Fruit fly (Drosophila melanogaster) whole organism, embryonic: ENCODE results near the gene CG33181.

ENCODE experiments used
- Antp ChIP-seq: fragments of 200-800 bp; sonication (Bioruptor generic); optimal IDR thresholded peaks from 3 replicates; lab custom pipeline; 2016; ENCODE audit warnings: missing biosample characterization, missing genetic modification characterization
- B-H1 ChIP-seq: fragments of 200-800 bp; sonication (Bioruptor generic); IDR thresholded peaks from 3 replicates; pipeline ENCODE4 v1.3.6; 2022; ENCODE audit warnings: missing biosample characterization, missing genetic modification characterization
- CG13624 ChIP-seq: fragments of 200-800 bp; sonication (Bioruptor generic); optimal IDR thresholded peaks from 2 replicates; lab custom pipeline; 2016; ENCODE audit warnings: missing biosample characterization, missing genetic modification characterization
- CG14710 ChIP-seq: fragments of 200-800 bp; sonication (Bioruptor generic); optimal IDR thresholded peaks from 3 replicates; lab custom pipeline; 2019; ENCODE audit warnings: missing biosample characterization, mild to moderate bottlenecking, missing genetic modification characterization, moderate library complexity
- CG1603 ChIP-seq: fragments of 200-800 bp; sonication (Bioruptor generic); optimal IDR thresholded peaks from 2 replicates; lab custom pipeline; 2019; ENCODE audit warnings: missing biosample characterization, mild to moderate bottlenecking, missing genetic modification characterization, moderate library complexity
- CG16779 ChIP-seq: fragments of 200-800 bp; sonication (Bioruptor generic); IDR thresholded peaks from 2 replicates; pipeline ENCODE4 v1.3.6; 2022; ENCODE audit warnings: missing biosample characterization, missing genetic modification characterization
- CG3065 ChIP-seq: fragments of 200-800 bp; sonication (Bioruptor generic); optimal IDR thresholded peaks from 2 replicates; lab custom pipeline; 2016; ENCODE audit warnings: missing biosample characterization, missing genetic modification characterization
- CG32772 ChIP-seq: fragments of 200-800 bp; sonication (Bioruptor generic); IDR thresholded peaks from 2 replicates; pipeline ENCODE4 v1.3.6; 2022; ENCODE audit warnings: missing biosample characterization, missing genetic modification characterization
- CG5953 ChIP-seq: fragments of 200-800 bp; sonication (Bioruptor generic); IDR thresholded peaks from 2 replicates; pipeline ENCODE4 v1.3.6; 2022; ENCODE audit warnings: missing biosample characterization, missing genetic modification characterization
- CG6683 ChIP-seq: fragments of 200-800 bp; sonication (Bioruptor generic); optimal IDR thresholded peaks from 2 replicates; lab custom pipeline; 2017; ENCODE audit warnings: missing biosample characterization, mild to moderate bottlenecking, missing genetic modification characterization, missing genetic modification reagents
- CG7839 ChIP-seq: fragments of 200-800 bp; sonication (Bioruptor generic); optimal IDR thresholded peaks from 3 replicates; lab custom pipeline; 2018; ENCODE audit warnings: missing biosample characterization, mild to moderate bottlenecking, missing genetic modification characterization, moderate library complexity
- CG7963 ChIP-seq: fragments of 200-800 bp; sonication (Bioruptor generic); IDR thresholded peaks from 3 replicates; pipeline ENCODE4 v1.3.6; 2022; ENCODE audit warnings: missing biosample characterization, missing genetic modification characterization; ENCODE audit not compliant: partially characterized antibody
- CG8765 ChIP-seq: fragments of 200-800 bp; sonication (Bioruptor generic); IDR thresholded peaks from 2 replicates; pipeline ENCODE4 v1.3.6; 2022; ENCODE audit warnings: missing biosample characterization, missing genetic modification characterization
- CG9797 ChIP-seq: fragments of 200-800 bp; sonication (Bioruptor generic); optimal IDR thresholded peaks from 3 replicates; lab custom pipeline; 2018; ENCODE audit warnings: missing biosample characterization, mild to moderate bottlenecking, missing genetic modification characterization
- CkIIα-i1 ChIP-seq: fragments of 200-800 bp; sonication (Bioruptor generic); IDR thresholded peaks from 2 replicates; pipeline ENCODE4 v1.3.6; 2022; ENCODE audit warnings: missing biosample characterization, missing genetic modification characterization
- Dbx ChIP-seq: fragments of 200-800 bp; sonication (Bioruptor generic); IDR thresholded peaks from 3 replicates; pipeline ENCODE4 v1.3.6; 2022; ENCODE audit warnings: missing biosample characterization, missing genetic modification characterization
- Doc2 ChIP-seq: fragments of 200-800 bp; sonication (Bioruptor generic); IDR thresholded peaks from 2 replicates; pipeline ENCODE4 v1.3.6; 2022; ENCODE audit warnings: missing biosample characterization, missing genetic modification characterization
- Fer2 ChIP-seq: fragments of 200-800 bp; sonication (Bioruptor generic); optimal IDR thresholded peaks from 2 replicates; lab custom pipeline; 2018; ENCODE audit warnings: missing biosample characterization, mild to moderate bottlenecking, missing genetic modification characterization, moderate library complexity
- Hmx ChIP-seq: fragments of 200-800 bp; sonication (Bioruptor generic); optimal IDR thresholded peaks from 2 replicates; lab custom pipeline; 2016; ENCODE audit warnings: missing biosample characterization, missing genetic modification characterization
- Mrtf ChIP-seq: fragments of 200-800 bp; sonication (Bioruptor generic); IDR thresholded peaks from 3 replicates; pipeline ENCODE4 v1.3.6; 2022; ENCODE audit warnings: missing biosample characterization, missing genetic modification characterization
- NFAT ChIP-seq: fragments of 200-800 bp; sonication (Bioruptor generic); IDR thresholded peaks from 2 replicates; pipeline ENCODE4 v1.3.6; 2022; ENCODE audit warnings: missing biosample characterization, missing genetic modification characterization
- Stat92E ChIP-seq, 3 experiments: fragments of >200 bp in 2 of 3; fragments of 200-800 bp in 1 of 3; sonication (Bioruptor generic) in 1 of 3; optimal IDR thresholded peaks; 2 replicates each; lab custom pipeline; 2017 to 2019; ENCODE audit warnings: missing biosample characterization in 3 of 3, missing genetic modification characterization in 3 of 3, mild to moderate bottlenecking in 1 of 3, moderate library complexity in 1 of 3
- YL-1 ChIP-seq: fragments of 200-800 bp; sonication (Bioruptor generic); optimal IDR thresholded peaks from 3 replicates; lab custom pipeline; 2017; ENCODE audit warnings: missing biosample characterization, mild to moderate bottlenecking, missing genetic modification characterization
- ash1 ChIP-seq: fragments of 200-800 bp; sonication (Bioruptor generic); optimal IDR thresholded peaks from 2 replicates; lab custom pipeline; 2018; ENCODE audit warnings: missing biosample characterization, mild to moderate bottlenecking, missing genetic modification characterization
- bab2 ChIP-seq: fragments of 200-800 bp; sonication (Bioruptor generic); optimal IDR thresholded peaks from 2 replicates; lab custom pipeline; 2016; ENCODE audit warnings: missing biosample characterization, missing genetic modification characterization
- cato ChIP-seq: fragments of 200-800 bp; sonication (Bioruptor generic); optimal IDR thresholded peaks from 2 replicates; lab custom pipeline; 2016; ENCODE audit warnings: missing biosample characterization, missing genetic modification characterization, borderline replicate concordance
- chinmo ChIP-seq: fragments of 200-800 bp; sonication (Bioruptor generic); IDR thresholded peaks from 4 replicates; pipeline ENCODE4 v1.3.6; 2022; ENCODE audit warnings: missing biosample characterization, missing genetic modification characterization; ENCODE audit not compliant: partially characterized antibody
- grn ChIP-seq: fragments of 200-800 bp; sonication (Bioruptor generic); optimal IDR thresholded peaks from 3 replicates; lab custom pipeline; 2017; ENCODE audit warnings: missing biosample characterization, missing genetic modification characterization
- inv ChIP-seq: fragments of 200-800 bp; sonication (Bioruptor generic); IDR thresholded peaks from 2 replicates; pipeline ENCODE4 v1.3.6; 2022; ENCODE audit warnings: missing biosample characterization, missing genetic modification characterization; ENCODE audit not compliant: partially characterized antibody
- kay ChIP-seq: fragments of 200-800 bp; sonication (Bioruptor generic); optimal IDR thresholded peaks from 2 replicates; lab custom pipeline; 2016; ENCODE audit warnings: missing biosample characterization, missing genetic modification characterization
- lbe ChIP-seq: fragments of 200-800 bp; sonication (Bioruptor generic); optimal IDR thresholded peaks from 2 replicates; lab custom pipeline; 2016; ENCODE audit warnings: missing biosample characterization, mild to moderate bottlenecking, missing genetic modification characterization
- lola ChIP-seq, 3 experiments: fragments of >200 bp in 2 of 3; fragments of 200-800 bp in 1 of 3; sonication (Bioruptor generic) in 1 of 3; optimal IDR thresholded peaks; 2 replicates each; lab custom pipeline; 2017 to 2019; ENCODE audit warnings: missing biosample characterization in 3 of 3, missing genetic modification characterization in 3 of 3, mild to moderate bottlenecking in 1 of 3, moderate library complexity in 1 of 3
- nau ChIP-seq: fragments of 200-800 bp; sonication (Bioruptor generic); optimal IDR thresholded peaks from 3 replicates; lab custom pipeline; 2017; ENCODE audit warnings: missing biosample characterization, mild to moderate bottlenecking, missing genetic modification characterization, missing genetic modification reagents
- pan ChIP-seq, 4 experiments: fragments of >200 bp in 3 of 4; fragments of 200-800 bp in 1 of 4; sonication (Bioruptor generic) in 1 of 4; optimal IDR thresholded peaks in 3 of 4; IDR thresholded peaks in 1 of 4; 2 replicates each; pipeline versions ENCODE4 v1.3.6 to Lab custom; 2017 to 2022; ENCODE audit warnings: missing biosample characterization in 2 of 4, missing genetic modification characterization in 2 of 4, mixed read lengths in 1 of 4
- phol ChIP-seq: fragments of 200-800 bp; sonication (Bioruptor generic); optimal IDR thresholded peaks from 3 replicates; lab custom pipeline; 2018; ENCODE audit warnings: missing biosample characterization, mild to moderate bottlenecking, missing genetic modification characterization, moderate library complexity
- ro ChIP-seq: fragments of 200-800 bp; sonication (Bioruptor generic); IDR thresholded peaks from 2 replicates; pipeline ENCODE4 v1.3.6; 2022; ENCODE audit warnings: missing biosample characterization, missing genetic modification characterization
- sens-2 ChIP-seq: fragments of 200-800 bp; sonication (Bioruptor generic); IDR thresholded peaks from 2 replicates; pipeline ENCODE4 v1.3.6; 2022; ENCODE audit warnings: missing biosample characterization, missing genetic modification characterization
- sim ChIP-seq: fragments of 200-800 bp; sonication (Bioruptor generic); IDR thresholded peaks from 2 replicates; pipeline ENCODE4 v1.3.6; 2022; ENCODE audit warnings: missing biosample characterization, missing genetic modification characterization
- slbo ChIP-seq: fragments of 200-800 bp; sonication (Bioruptor generic); IDR thresholded peaks from 2 replicates; pipeline ENCODE4 v1.3.6; 2022; ENCODE audit warnings: missing biosample characterization, missing genetic modification characterization
- sqz ChIP-seq: fragments of 200-800 bp; sonication (Bioruptor generic); optimal IDR thresholded peaks from 3 replicates; lab custom pipeline; 2018; ENCODE audit warnings: missing biosample characterization, mild to moderate bottlenecking, missing genetic modification characterization
- stwl ChIP-seq: fragments of 200-800 bp; sonication (Bioruptor generic); optimal IDR thresholded peaks from 3 replicates; lab custom pipeline; 2018; ENCODE audit warnings: missing biosample characterization, mild to moderate bottlenecking, missing genetic modification characterization, moderate library complexity
- tap ChIP-seq: fragments of 200-800 bp; optimal IDR thresholded peaks from 3 replicates; lab custom pipeline; 2019; ENCODE audit warnings: missing biosample characterization, mild to moderate bottlenecking, missing genetic modification characterization, moderate library complexity
- tna ChIP-seq: fragments of 200-800 bp; sonication (Bioruptor generic); IDR thresholded peaks from 2 replicates; pipeline ENCODE4 v1.3.6; 2022; ENCODE audit warnings: missing biosample characterization, missing genetic modification characterization; ENCODE audit not compliant: partially characterized antibody
- wdn ChIP-seq: fragments of 200-800 bp; sonication (Bioruptor generic); IDR thresholded peaks from 2 replicates; pipeline ENCODE4 v1.3.6; 2022; ENCODE audit warnings: missing biosample characterization, missing genetic modification characterization
- wek ChIP-seq: fragments of 200-800 bp; sonication (Bioruptor generic); optimal IDR thresholded peaks from 3 replicates; lab custom pipeline; 2018; ENCODE audit warnings: missing biosample characterization, mild to moderate bottlenecking, missing genetic modification characterization, moderate library complexity
- zf30C ChIP-seq: fragments of 200-800 bp; sonication (Bioruptor generic); optimal IDR thresholded peaks from 3 replicates; lab custom pipeline; 2018; ENCODE audit warnings: missing biosample characterization, mild to moderate bottlenecking, missing genetic modification characterization

Gene CG33181

DNA sequence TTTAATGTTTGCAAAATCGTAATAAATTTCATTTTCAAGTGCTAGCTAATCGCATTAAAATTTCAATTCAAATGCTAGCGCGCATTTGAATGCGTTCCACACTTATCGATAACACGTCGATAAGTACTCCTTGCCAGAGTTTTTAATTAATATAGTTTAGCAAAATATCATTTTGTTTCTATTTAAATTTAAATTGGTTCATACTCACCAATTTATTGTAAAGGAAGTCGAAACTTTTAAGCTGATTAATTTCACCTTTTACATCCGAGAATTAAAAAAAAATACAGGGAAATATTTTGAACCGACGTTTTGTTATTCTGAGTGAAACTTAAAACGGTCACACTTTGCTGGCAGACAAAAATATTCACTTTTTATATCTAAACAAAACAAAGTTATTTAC lies 28.0 kb upstream of the CG33181 start, which contains the start of gene Es2 (continued):
- TF ChIP-seq sqz = peak; percentile 39

- TF ChIP-seq Mrtf (peak; percentile 89), CG1603 (tag; lab: Kevin White, UChicago) (peak; percentile 63), Stat92E (GFP tag; optimal IDR thresholded peaks at IDR 0.05; lab: Kevin White, UChicago) (no peak), kay (GFP tag; lab: Kevin White, UChicago) (peak; percentile 66), tna (GFP tag; lab: Robert Waterston, UW) (no peak), CG3065 (GFP tag; lab: Kevin White, UChicago) (peak; percentile 13), YL-1 (GFP tag; lab: Kevin White, UChicago) (peak; percentile 43), CG14710 (tag; lab: Kevin White, UChicago) (peak; percentile 38), CG7963 (GFP tag; lab: Robert Waterston, UW) (no peak), tap (tag; lab: Kevin White, UChicago) (peak; percentile 86), CG8765 (GFP tag; lab: Robert Waterston, UW) (peak; percentile 63; the same call in 1 of the 2 replicates), pan (optimal IDR thresholded peaks at IDR 0.05; lab: Kevin White, UChicago) (no peak), pan (GFP tag; optimal IDR thresholded peaks at IDR 0.05 in 1 of 2, IDR thresholded peaks at IDR 0.05 in 1 of 2) (peak in 1 of 2 experiments; percentile 94), Antp (peak; percentile 64), Fer2 (tag; lab: Kevin White, UChicago) (peak; percentile 80), CG7839 (tag; lab: Kevin White, UChicago) (peak; percentile 92), CG5953 (GFP tag; lab: Robert Waterston, UW) (peak; percentile 75), sim (GFP tag; lab: Robert Waterston, UW) (peak; percentile 29; the same call in 1 of the 2 replicates), ash1 (GFP tag; lab: Kevin White, UChicago) (peak; percentile 23), ro (peak; percentile 56), lola (GFP tag; optimal IDR thresholded peaks at IDR 0.05; lab: Kevin White, UChicago) (peak in 1 of 3 experiments; percentile 46), wdn (GFP tag; lab: Robert Waterston, UW) (peak; percentile 86), lbe (GFP tag; lab: Kevin White, UChicago) (peak; percentile 88), bab2 (GFP tag; lab: Kevin White, UChicago) (peak; percentile 76), NFAT (GFP tag; lab: Robert Waterston, UW) (peak; percentile 90), Hmx (GFP tag; lab: Kevin White, UChicago) (peak; percentile 65), nau (GFP tag; lab: Kevin White, UChicago) (peak; percentile 80), phol (tag; lab: Kevin White, UChicago) (peak; percentile 76), stwl (tag; lab: Kevin White, UChicago) (no peak), zf30C (GFP tag; lab: Kevin White, UChicago) (no peak), cato (GFP tag; lab: Kevin White, UChicago) (peak; percentile 43), chinmo (GFP tag; lab: Robert Waterston, UW) (no peak), CG6683 (GFP tag; lab: Kevin White, UChicago) (peak; percentile 79), CG32772 (GFP tag; lab: Robert Waterston, UW) (peak; percentile 84), wek (GFP tag; lab: Kevin White, UChicago) (peak; percentile 48), slbo (GFP tag; lab: Robert Waterston, UW) (peak; percentile 94), inv (GFP tag; lab: Robert Waterston, UW) (no peak), CG9797 (GFP tag; lab: Kevin White, UChicago) (no peak), CG16779 (GFP tag; lab: Robert Waterston, UW) (peak; percentile 74), CG13624 (GFP tag; lab: Kevin White, UChicago) (peak; percentile 84), Dbx (GFP tag; lab: Robert Waterston, UW) (peak; percentile 91), Doc2 (GFP tag; lab: Robert Waterston, UW) (peak; percentile 50; the same call in 1 of the 2 replicates), sens-2 (GFP tag; lab: Robert Waterston, UW) (0 out of 2 replicates have a peak, but pooled peaks have one; percentile 15), CkIIα-i1 (GFP tag; lab: Robert Waterston, UW) (no peak), grn (GFP tag; lab: Kevin White, UChicago) (peak; percentile 36), B-H1 (peak; percentile 81)
Observed at dm6 chrX:8464378-8465036, 24.6 kb upstream of the CG33181 start, which contains the start of gene Sptr. TSS of gene Sptr (minus strand) at chrX:8464438.
